Worm (Caenorhabditis elegans): ENCODE data around the gene slcr-46.1.

The slcr-46.1 gene

DNA sequence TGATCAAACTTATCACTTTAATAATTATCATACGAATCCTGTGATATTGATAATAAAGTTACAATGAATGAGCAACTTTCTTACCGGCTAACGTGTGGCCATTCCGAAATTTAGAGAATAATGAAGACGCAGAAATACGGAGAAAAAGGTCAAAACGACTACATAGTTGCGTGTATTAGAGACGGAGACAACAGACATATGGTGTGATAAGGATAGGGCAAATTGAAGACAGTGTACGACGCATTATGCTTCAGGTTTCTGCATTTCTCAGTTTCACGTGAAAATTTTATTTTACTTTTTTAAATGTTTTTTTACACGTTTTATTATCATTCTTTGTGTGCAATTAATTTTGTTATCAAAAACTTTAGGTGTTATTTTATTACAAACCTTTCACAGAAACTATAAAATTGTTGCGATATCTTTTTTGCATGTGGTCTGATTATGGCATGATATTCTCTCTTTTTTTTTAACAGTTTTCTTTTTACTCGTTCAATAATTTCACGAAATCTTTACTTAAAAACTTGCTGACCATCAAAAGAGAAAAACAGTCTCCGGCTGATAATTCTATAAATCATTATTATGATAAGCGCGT lies 41.1 kb downstream of the slcr-46.1 start, which contains the start of gene tmem-135:
TSS of gene tmem-135 (plus strand) at position 542 of the 592 bp plus-strand sequence.
- TF ChIP-seq nhr-28 (tag; optimal IDR thresholded peaks at IDR 0.05): peak; percentile 59
- TF ChIP-seq F26F4.8 (GFP tag; conservative IDR thresholded peaks at IDR 0.05): no peak
- peak; percentile 25 for TF ChIP-seq hlh-11 (tag; optimal IDR thresholded peaks at IDR 0.05)
- TF ChIP-seq attf-4 (tag; optimal IDR thresholded peaks at IDR 0.05): no peak
- TF ChIP-seq dmd-9 (GFP tag; IDR thresholded peaks at IDR 0.05): no peak
- no peak for TF ChIP-seq mxl-3 (GFP tag; optimal IDR thresholded peaks at IDR 0.05)
- TF ChIP-seq aly-2 (tag; optimal IDR thresholded peaks at IDR 0.05): no peak
- TF ChIP-seq saeg-2 (GFP tag; IDR thresholded peaks at IDR 0.05): no peak
- TF ChIP-seq T26A8.4 (GFP tag; IDR thresholded peaks at IDR 0.05): no peak
- no peak for TF ChIP-seq nhr-25 (tag; optimal IDR thresholded peaks at IDR 0.05; ENCODE audit: borderline replicate concordance, insufficient read depth)
- TF ChIP-seq egl-27 (tag; optimal IDR thresholded peaks at IDR 0.05): no peak
- no peak for TF ChIP-seq zip-2 (tag; optimal IDR thresholded peaks at IDR 0.05)
- no peak for TF ChIP-seq daf-16 (GFP tag; optimal IDR thresholded peaks at IDR 0.05)
- TF ChIP-seq daf-16 (tag; optimal IDR thresholded peaks at IDR 0.05): peak; percentile 24
- TF ChIP-seq F37D6.2 (tag; optimal IDR thresholded peaks at IDR 0.05): no peak
- no peak for TF ChIP-seq zfp-2 (tag; optimal IDR thresholded peaks at IDR 0.05)
- TF ChIP-seq ceh-28 (tag; optimal IDR thresholded peaks at IDR 0.05): no peak
- TF ChIP-seq ceh-32 (tag; optimal IDR thresholded peaks at IDR 0.05; ENCODE audit: poor library complexity): no peak
- TF ChIP-seq cey-2 (tag; optimal IDR thresholded peaks at IDR 0.05; ENCODE audit: borderline replicate concordance, insufficient read depth): no peak
- TF ChIP-seq Y5F2A.4 (GFP tag; optimal IDR thresholded peaks at IDR 0.05): no peak
- TF ChIP-seq ceh-20 (GFP tag; IDR thresholded peaks at IDR 0.05): no peak
- TF ChIP-seq unc-39 (tag; optimal IDR thresholded peaks at IDR 0.05): no peak
- no peak for TF ChIP-seq madf-5 (GFP tag; IDR thresholded peaks at IDR 0.05)
- no peak for TF ChIP-seq aha-1 (tag)
- no peak for TF ChIP-seq nhr-11 (tag; optimal IDR thresholded peaks at IDR 0.05)
- TF ChIP-seq pha-4 (GFP tag; IDR thresholded peaks at IDR 0.05): no peak
- no peak for TF ChIP-seq pha-4 (tag; optimal IDR thresholded peaks at IDR 0.05)
- no peak for TF ChIP-seq dmd-6 (GFP tag; IDR thresholded peaks at IDR 0.05)
- no peak for TF ChIP-seq snpc-1.2 (GFP tag; IDR thresholded peaks at IDR 0.05)
- TF ChIP-seq madf-9 (GFP tag; conservative IDR thresholded peaks at IDR 0.05): no peak
- TF ChIP-seq vab-7 (GFP tag; IDR thresholded peaks at IDR 0.05): no peak
- TF ChIP-seq lin-1 (GFP tag; IDR thresholded peaks at IDR 0.05): no peak
- TF ChIP-seq nhr-41 (GFP tag; IDR thresholded peaks at IDR 0.05): no peak
- no peak for TF ChIP-seq F49E8.2 (tag; optimal IDR thresholded peaks at IDR 0.05; ENCODE audit: borderline replicate concordance)
- TF ChIP-seq egl-43 (GFP tag; IDR thresholded peaks at IDR 0.05): no peak
- TF ChIP-seq ces-1 (GFP tag; optimal IDR thresholded peaks at IDR 0.05): no peak
- TF ChIP-seq hmg-1.1 (GFP tag; IDR thresholded peaks at IDR 0.05): no peak
- no peak for TF ChIP-seq mdl-1 (tag; optimal IDR thresholded peaks at IDR 0.05)
- no peak for TF ChIP-seq arid-1 (GFP tag; conservative IDR thresholded peaks at IDR 0.05)
- no peak for TF ChIP-seq tra-1 (GFP tag; IDR thresholded peaks at IDR 0.05)
- no peak for TF ChIP-seq Y48G9A.11 (GFP tag; IDR thresholded peaks at IDR 0.05)
- no peak for TF ChIP-seq nhr-77 (tag; optimal IDR thresholded peaks at IDR 0.05)
- no peak for TF ChIP-seq snpc-4 (tag; optimal IDR thresholded peaks at IDR 0.05)
- TF ChIP-seq T20F7.1 (GFP tag; optimal IDR thresholded peaks at IDR 0.05): no peak
- no peak for TF ChIP-seq ceh-62 (tag; optimal IDR thresholded peaks at IDR 0.05)
- TF ChIP-seq lin-15B (tag; optimal IDR thresholded peaks at IDR 0.05): no peak
- TF ChIP-seq pqm-1 (tag; optimal IDR thresholded peaks at IDR 0.05): peak; percentile 0
- no peak for TF ChIP-seq unc-130 (GFP tag; optimal IDR thresholded peaks at IDR 0.05)
- peak; percentile 27 for TF ChIP-seq hlh-30 (tag; optimal IDR thresholded peaks at IDR 0.05; ENCODE audit: insufficient read depth)
- TF ChIP-seq lim-7 (GFP tag; IDR thresholded peaks at IDR 0.05): no peak
- TF ChIP-seq php-3 (GFP tag; IDR thresholded peaks at IDR 0.05): 0 out of 2 replicates have a peak, but pooled peaks have one; percentile 9
- no peak for TF ChIP-seq F10B5.3 (tag; optimal IDR thresholded peaks at IDR 0.05)

Measured in whole organism, L4 larva.